Worm (Caenorhabditis elegans): ENCODE data around the gene fbxb-119.

DNA sequence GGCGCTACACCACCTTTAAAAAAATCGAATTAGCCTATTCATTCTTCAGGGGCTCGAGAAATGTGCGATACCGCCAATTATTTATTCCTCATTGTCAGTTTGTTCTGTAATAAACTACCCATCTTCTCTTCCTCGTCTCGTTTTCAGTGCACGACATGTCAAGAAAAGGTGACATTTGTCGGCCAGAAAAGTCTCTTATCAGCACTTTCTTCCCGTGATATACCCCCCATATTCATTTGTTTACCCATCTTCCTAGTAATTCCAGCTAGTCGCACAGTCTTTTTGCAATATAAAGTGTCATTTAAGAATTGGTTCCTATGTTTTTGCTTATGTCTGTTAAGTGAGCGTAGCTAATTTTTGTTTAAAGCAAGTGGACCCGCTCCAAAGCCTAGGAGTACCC lies 6.1 kb downstream of the fbxb-119 start:
- no peak for TF ChIP-seq nhr-12 (tag; optimal IDR thresholded peaks at IDR 0.05)
- TF ChIP-seq mdl-1 (tag; optimal IDR thresholded peaks at IDR 0.05), result no peak
- no peak for TF ChIP-seq nhr-25 (tag; optimal IDR thresholded peaks at IDR 0.05)
- TF ChIP-seq elt-1 (tag; optimal IDR thresholded peaks at IDR 0.05), result no peak
